Fruit fly (Drosophila melanogaster) whole organism, embryonic: ENCODE measurements around the gene CG13898.

Experiments
- Ada2b ChIP-seq: fragments of 200-800 bp; sonication (Bioruptor generic); IDR thresholded peaks from 2 replicates; pipeline ENCODE4 v1.3.6; 2022; ENCODE audit warnings: missing biosample characterization, missing genetic modification characterization
- Asciz ChIP-seq: fragments of 200-800 bp; sonication (Bioruptor generic); optimal IDR thresholded peaks from 2 replicates; lab custom pipeline; 2017; ENCODE audit warnings: missing biosample characterization, mild to moderate bottlenecking, missing genetic modification characterization, missing genetic modification reagents
- Atf6 ChIP-seq: fragments of 200-800 bp; sonication (Bioruptor generic); IDR thresholded peaks from 2 replicates; pipeline ENCODE4 v1.3.6; 2022; ENCODE audit warnings: missing biosample characterization, missing genetic modification characterization
- Awh ChIP-seq: fragments of 200-800 bp; sonication (Bioruptor generic); IDR thresholded peaks from 2 replicates; pipeline ENCODE4, ENCODE4 v1.3.6; 2022; ENCODE audit warnings: missing biosample characterization, missing genetic modification characterization
- CG10543 ChIP-seq: fragments of 200-800 bp; sonication (Bioruptor generic); optimal IDR thresholded peaks from 3 replicates; lab custom pipeline; 2017; ENCODE audit warnings: missing biosample characterization, mild to moderate bottlenecking, missing genetic modification characterization, moderate library complexity
- CG11247 ChIP-seq: fragments of 200-800 bp; sonication (Bioruptor generic); IDR thresholded peaks from 2 replicates; pipeline ENCODE4 v1.3.6; 2022; ENCODE audit warnings: missing biosample characterization, missing genetic modification characterization
- CG16815 ChIP-seq: fragments of 200-800 bp; sonication (Bioruptor generic); optimal IDR thresholded peaks from 3 replicates; lab custom pipeline; 2017; ENCODE audit warnings: missing biosample characterization, mild to moderate bottlenecking, missing genetic modification characterization
- CG2199 ChIP-seq: fragments of 200-800 bp; sonication (Bioruptor generic); IDR thresholded peaks from 3 replicates; pipeline ENCODE4 v1.3.6; 2022; ENCODE audit warnings: missing biosample characterization, missing genetic modification characterization
- CG3163 ChIP-seq: fragments of 200-800 bp; sonication (Bioruptor generic); optimal IDR thresholded peaks from 3 replicates; lab custom pipeline; 2016; ENCODE audit warnings: missing biosample characterization, missing genetic modification characterization
- CG32532 ChIP-seq: fragments of 200-800 bp; sonication (Bioruptor generic); IDR thresholded peaks from 2 replicates; pipeline ENCODE4 v1.3.6; 2022; ENCODE audit warnings: missing biosample characterization, missing genetic modification characterization
- CG32767 ChIP-seq: fragments of 200-800 bp; sonication (Bioruptor generic); IDR thresholded peaks from 2 replicates; pipeline ENCODE4 v1.3.6; 2022; ENCODE audit warnings: missing biosample characterization, missing genetic modification characterization
- CG33557 ChIP-seq: fragments of 200-800 bp; sonication (Bioruptor generic); optimal IDR thresholded peaks from 2 replicates; lab custom pipeline; 2019; ENCODE audit warnings: missing biosample characterization, mild to moderate bottlenecking, missing genetic modification characterization, moderate library complexity
- CG3407 ChIP-seq: fragments of 200-800 bp; sonication (Bioruptor generic); optimal IDR thresholded peaks from 2 replicates; lab custom pipeline; 2018; ENCODE audit warnings: missing biosample characterization, mild to moderate bottlenecking, missing genetic modification characterization
- CG5180 ChIP-seq: fragments of 200-800 bp; sonication (Bioruptor generic); optimal IDR thresholded peaks from 3 replicates; lab custom pipeline; 2017; ENCODE audit warnings: missing biosample characterization, missing genetic modification characterization, mild to moderate bottlenecking, moderate library complexity, missing genetic modification reagents
- CG7963 ChIP-seq: fragments of 200-800 bp; sonication (Bioruptor generic); IDR thresholded peaks from 3 replicates; pipeline ENCODE4 v1.3.6; 2022; ENCODE audit warnings: missing biosample characterization, missing genetic modification characterization; ENCODE audit not compliant: partially characterized antibody
- CG9932 ChIP-seq: fragments of 200-800 bp; sonication (Bioruptor generic); IDR thresholded peaks from 2 replicates; pipeline ENCODE4 v1.3.6; 2022; ENCODE audit warnings: missing biosample characterization, missing genetic modification characterization
- Deaf1 ChIP-seq: fragments of 200-800 bp; optimal IDR thresholded peaks from 3 replicates; lab custom pipeline; 2019; ENCODE audit warnings: missing biosample characterization, mild to moderate bottlenecking, missing genetic modification characterization, moderate library complexity
- Doc3 ChIP-seq: fragments of 200-800 bp; sonication (Bioruptor generic); IDR thresholded peaks from 3 replicates; pipeline ENCODE4 v1.3.6; 2022; ENCODE audit warnings: missing biosample characterization, missing genetic modification characterization; ENCODE audit not compliant: partially characterized antibody
- Drgx ChIP-seq: fragments of 200-800 bp; sonication (Bioruptor generic); IDR thresholded peaks from 2 replicates; pipeline ENCODE4 v1.3.6; 2022; ENCODE audit warnings: missing biosample characterization, missing genetic modification characterization
- Elba2 ChIP-seq: fragments of 200-800 bp; sonication (Bioruptor generic); optimal IDR thresholded peaks from 3 replicates; lab custom pipeline; 2016; ENCODE audit warnings: missing biosample characterization, missing genetic modification characterization
- Hr51 ChIP-seq, 2 experiments: fragments of 200-800 bp; sonication (Bioruptor generic); optimal IDR thresholded peaks; 2 replicates in 1 of 2; 3 replicates in 1 of 2; lab custom pipeline; 2016 to 2018; ENCODE audit warnings: missing biosample characterization in 2 of 2, missing genetic modification characterization in 2 of 2, mild to moderate bottlenecking in 1 of 2, moderate library complexity in 1 of 2
- Med ChIP-seq: fragments of 200-800 bp; sonication (Bioruptor generic); peaks from one replicate; lab custom pipeline; 2016; ENCODE audit warnings: missing biosample characterization, missing genetic modification characterization, mild to moderate bottlenecking, inconsistent platforms, moderate library complexity
- NC2α ChIP-seq: fragments of 200-800 bp; sonication (Bioruptor generic); optimal IDR thresholded peaks from 2 replicates; lab custom pipeline; 2016; ENCODE audit warnings: missing biosample characterization, missing genetic modification characterization
- Nf-YC ChIP-seq: fragments of 200-800 bp; optimal IDR thresholded peaks from 3 replicates; lab custom pipeline; 2019; ENCODE audit warnings: missing biosample characterization, mild to moderate bottlenecking, missing genetic modification characterization, moderate library complexity
- Opbp ChIP-seq: fragments of 200-800 bp; sonication (Bioruptor generic); IDR thresholded peaks from 3 replicates; pipeline ENCODE4 v1.3.6; 2022; ENCODE audit warnings: missing biosample characterization, missing genetic modification characterization; ENCODE audit not compliant: partially characterized antibody
- Scr ChIP-seq: fragments of 200-800 bp; sonication (Bioruptor generic); IDR thresholded peaks from 2 replicates; pipeline ENCODE4 v1.3.6; 2022; ENCODE audit warnings: missing biosample characterization, missing genetic modification characterization; ENCODE audit not compliant: partially characterized antibody
- Side ChIP-seq: fragments of 200-800 bp; sonication (Bioruptor generic); optimal IDR thresholded peaks from 2 replicates; lab custom pipeline; 2016; ENCODE audit warnings: missing biosample characterization, missing genetic modification characterization
- Stat92E ChIP-seq, 3 experiments: fragments of >200 bp in 2 of 3; fragments of 200-800 bp in 1 of 3; sonication (Bioruptor generic) in 1 of 3; optimal IDR thresholded peaks; 2 replicates each; lab custom pipeline; 2017 to 2019; ENCODE audit warnings: missing biosample characterization in 3 of 3, missing genetic modification characterization in 3 of 3, mild to moderate bottlenecking in 1 of 3, moderate library complexity in 1 of 3
- TFAM ChIP-seq: fragments of 200-800 bp; sonication (Bioruptor generic); optimal IDR thresholded peaks from 2 replicates; lab custom pipeline; 2017; ENCODE audit warnings: missing biosample characterization, missing genetic modification characterization, inconsistent platforms
- Xrp1 ChIP-seq: fragments of 200-800 bp; sonication (Bioruptor generic); IDR thresholded peaks from 2 replicates; pipeline ENCODE4 v1.3.6; 2022; ENCODE audit warnings: missing biosample characterization, missing genetic modification characterization
- bowl ChIP-seq: fragments of 200-800 bp; sonication (Bioruptor generic); IDR thresholded peaks from 2 replicates; pipeline ENCODE4 v1.3.6; 2022; ENCODE audit warnings: missing biosample characterization, missing genetic modification characterization
- br ChIP-seq: fragments of >200 bp; optimal IDR thresholded peaks from 2 replicates; lab custom pipeline; 2017
- chif ChIP-seq, 2 experiments: fragments of 200-800 bp; sonication (Bioruptor generic); optimal IDR thresholded peaks; 3 replicates each; lab custom pipeline; 2016; ENCODE audit warnings: missing biosample characterization in 2 of 2, missing genetic modification characterization in 2 of 2
- kah ChIP-seq: fragments of 200-800 bp; sonication (Bioruptor generic); optimal IDR thresholded peaks from 2 replicates; lab custom pipeline; 2018; ENCODE audit warnings: missing biosample characterization, mild to moderate bottlenecking, missing genetic modification characterization
- kni ChIP-seq: fragments of 200-800 bp; sonication (Bioruptor generic); optimal IDR thresholded peaks from 3 replicates; lab custom pipeline; 2017; ENCODE audit warnings: mild to moderate bottlenecking, missing biosample characterization, missing genetic modification reagents, missing genetic modification characterization
- lmd ChIP-seq: fragments of 200-800 bp; sonication (Bioruptor generic); IDR thresholded peaks from 2 replicates; pipeline ENCODE4 v1.3.6; 2022; ENCODE audit warnings: missing biosample characterization, missing genetic modification characterization
- pros ChIP-seq: fragments of 200-800 bp; sonication (Bioruptor generic); optimal IDR thresholded peaks from 3 replicates; lab custom pipeline; 2019; ENCODE audit warnings: missing biosample characterization, mild to moderate bottlenecking, missing genetic modification characterization, moderate library complexity
- sens ChIP-seq: fragments of 200-800 bp; sonication (Bioruptor generic); peaks from one replicate; lab custom pipeline; 2016; ENCODE audit warnings: missing biosample characterization, missing genetic modification characterization
- sens-2 ChIP-seq: fragments of 200-800 bp; sonication (Bioruptor generic); IDR thresholded peaks from 2 replicates; pipeline ENCODE4 v1.3.6; 2022; ENCODE audit warnings: missing biosample characterization, missing genetic modification characterization
- so ChIP-seq: fragments of 200-800 bp; sonication (Bioruptor generic); IDR thresholded peaks from 3 replicates; pipeline ENCODE4 v1.3.6; 2022; ENCODE audit warnings: missing biosample characterization, missing genetic modification characterization
- sob ChIP-seq: fragments of 200-800 bp; sonication (Bioruptor generic); IDR thresholded peaks from 2 replicates; pipeline ENCODE4 v1.3.6; 2022; ENCODE audit warnings: missing biosample characterization, missing genetic modification characterization
- sr ChIP-seq: fragments of 200-800 bp; sonication (Bioruptor generic); IDR thresholded peaks from 3 replicates; pipeline ENCODE4 v1.3.6; 2022; ENCODE audit warnings: missing biosample characterization, missing genetic modification characterization
- stc ChIP-seq: fragments of 200-800 bp; sonication (Bioruptor generic); IDR thresholded peaks from 2 replicates; pipeline ENCODE4 v1.3.6; 2022; ENCODE audit warnings: missing biosample characterization, missing genetic modification characterization
- stwl ChIP-seq: fragments of 200-800 bp; sonication (Bioruptor generic); optimal IDR thresholded peaks from 3 replicates; lab custom pipeline; 2018; ENCODE audit warnings: missing biosample characterization, mild to moderate bottlenecking, missing genetic modification characterization, moderate library complexity
- twi ChIP-seq: fragments of 200-800 bp; optimal IDR thresholded peaks from 2 replicates; lab custom pipeline; 2019; ENCODE audit warnings: missing biosample characterization, mild to moderate bottlenecking, missing genetic modification characterization, moderate library complexity
- vvl ChIP-seq: fragments of 200-800 bp; sonication (Bioruptor generic); IDR thresholded peaks from 2 replicates; pipeline ENCODE4 v1.3.6; 2022; ENCODE audit warnings: missing biosample characterization, missing genetic modification characterization
- wdn ChIP-seq: fragments of 200-800 bp; sonication (Bioruptor generic); IDR thresholded peaks from 2 replicates; pipeline ENCODE4 v1.3.6; 2022; ENCODE audit warnings: missing biosample characterization, missing genetic modification characterization

CG13898 gene

DNA sequence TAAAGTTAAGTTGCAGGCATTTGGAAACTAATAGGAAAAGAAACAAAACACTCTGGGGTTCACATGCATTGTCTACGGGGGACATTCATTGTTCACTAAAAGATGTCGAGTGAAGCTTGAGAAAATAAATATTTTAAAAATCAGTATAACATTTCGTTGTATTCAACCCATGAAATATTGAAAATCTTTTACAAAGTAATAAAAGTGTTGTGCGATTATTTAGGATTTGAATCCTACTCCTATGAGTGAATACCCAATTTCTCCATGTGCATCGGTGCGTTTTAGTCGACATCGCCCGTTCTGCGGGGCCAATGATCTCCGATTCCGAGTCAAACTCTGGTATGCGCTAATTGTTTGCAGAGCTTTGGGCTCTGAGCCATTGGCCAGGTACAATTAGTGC is 49.2 kb downstream of the CG13898 start (continued):
- no peak; the same call in 1 of the 2 replicates for TF ChIP-seq CG32767
- TF ChIP-seq bowl: no peak
- no peak for TF ChIP-seq Side (GFP tag; lab: Kevin White, UChicago)
- no peak for TF ChIP-seq wdn (GFP tag; lab: Robert Waterston, UW)
- TF ChIP-seq, all 482 proteins: peak for 87

dm6 chr3L:753568-754156 is 50.2 kb downstream of the CG13898 start:
- TF ChIP-seq Awh (GFP tag; lab: Robert Waterston, UW) (0 out of 2 replicates have a peak, but pooled peaks have one; percentile 9), pros (GFP tag; lab: Kevin White, UChicago) (peak; percentile 56), br (lab: Kevin White, UChicago) (no peak), CG3407 (GFP tag; lab: Kevin White, UChicago) (no peak), sens (GFP tag; lab: Kevin White, UChicago) (peak; percentile 68), CG9932 (0 out of 2 replicates have a peak, but pooled peaks have one; percentile 27), CG10543 (GFP tag; lab: Kevin White, UChicago) (peak; percentile 9), sr (GFP tag; lab: Robert Waterston, UW) (peak; percentile 56; the same call in 1 of the 3 replicates), CG3163 (peak; percentile 17), CG16815 (GFP tag; lab: Kevin White, UChicago) (no peak), CG32532 (GFP tag; lab: Robert Waterston, UW) (peak; percentile 7; the same call in 1 of the 2 replicates), twi (tag; lab: Kevin White, UChicago) (peak; percentile 55), CG7963 (GFP tag; lab: Robert Waterston, UW) (no peak), Elba2 (peak; percentile 80), kni (GFP tag; lab: Kevin White, UChicago) (peak; percentile 56), CG11247 (GFP tag; lab: Robert Waterston, UW) (0 out of 2 replicates have a peak, but pooled peaks have one; percentile 14), TFAM (GFP tag; lab: Kevin White, UChicago) (no peak), Stat92E (GFP tag; optimal IDR thresholded peaks at IDR 0.05; lab: Kevin White, UChicago) (no peak), Xrp1 (peak; percentile 35; the same call in 1 of the 2 replicates), Opbp (no peak), sens-2 (no peak), Med (GFP tag; lab: Kevin White, UChicago) (peak; percentile 71), CG32767 (0 out of 2 replicates have a peak, but pooled peaks have one; percentile 37), CG2199 (GFP tag; lab: Robert Waterston, UW) (peak; percentile 70; the same call in 1 of the 3 replicates), Nf-YC (peak; percentile 32), Ada2b (GFP tag; lab: Robert Waterston, UW) (0 out of 2 replicates have a peak, but pooled peaks have one; percentile 9), vvl (peak; percentile 38; the same call in 1 of the 2 replicates), wdn (GFP tag; lab: Robert Waterston, UW) (no peak), stc (GFP tag; lab: Robert Waterston, UW) (0 out of 2 replicates have a peak, but pooled peaks have one; percentile 11), Scr (0 out of 2 replicates have a peak, but pooled peaks have one; percentile 31), kah (GFP tag; lab: Kevin White, UChicago) (no peak), Hr51 (GFP tag; optimal IDR thresholded peaks at IDR 0.05; lab: Kevin White, UChicago) (no peak), lmd (GFP tag; lab: Robert Waterston, UW) (0 out of 2 replicates have a peak, but pooled peaks have one; percentile 8), Drgx (0 out of 2 replicates have a peak, but pooled peaks have one; percentile 25), CG33557 (no peak), NC2α (GFP tag; lab: Kevin White, UChicago) (no peak), Atf6 (GFP tag; lab: Robert Waterston, UW) (peak; percentile 48), so (GFP tag; lab: Robert Waterston, UW) (no peak), sob (GFP tag; lab: Robert Waterston, UW) (peak; percentile 42), Doc3 (no peak), Deaf1 (peak; percentile 17), chif (GFP tag; optimal IDR thresholded peaks at IDR 0.05; lab: Kevin White, UChicago) (no peak), CG5180 (GFP tag; lab: Kevin White, UChicago) (no peak), Asciz (GFP tag; lab: Kevin White, UChicago) (no peak), stwl (tag; lab: Kevin White, UChicago) (no peak)
